Worm (Caenorhabditis elegans) whole organism, late embryonic: Measurements from ENCODE around the gene ZK616.61.
A peak's percentile ranks its signal among the peaks of the same experiment; 100 is the strongest.

Source experiments
- C08G9.2 ChIP-seq: sonication (generic microtip); optimal IDR thresholded peaks from 2 replicates; lab custom pipeline; 2016; ENCODE audit warnings: mild to moderate bottlenecking, missing genetic modification characterization, moderate library complexity, missing compliant biosample characterization
- F13H6.1 ChIP-seq: sonication (generic microtip); optimal IDR thresholded peaks from 2 replicates; lab custom pipeline; 2016; ENCODE audit warnings: missing genetic modification characterization, missing compliant biosample characterization
- K02D7.2 ChIP-seq: sonication (generic microtip); optimal IDR thresholded peaks from 2 replicates; lab custom pipeline; 2017; ENCODE audit warnings: mild to moderate bottlenecking, missing genetic modification characterization, missing compliant biosample characterization
- K09A11.1 ChIP-seq: sonication (generic microtip); optimal IDR thresholded peaks from 2 replicates; lab custom pipeline; 2017; ENCODE audit warnings: antibody characterized with exemption, mild to moderate bottlenecking, missing genetic modification characterization, missing compliant biosample characterization; ENCODE audit not compliant: insufficient read depth
- T23F11.4 ChIP-seq: fragments of 200-800 bp; sonication (Bioruptor generic); optimal IDR thresholded peaks from 2 replicates; lab custom pipeline; 2018; ENCODE audit warnings: mild to moderate bottlenecking, missing genetic modification characterization, missing compliant biosample characterization
- ahr-1 ChIP-seq: sonication (generic microtip); optimal IDR thresholded peaks from 2 replicates; lab custom pipeline; 2016; ENCODE audit warnings: missing genetic modification characterization, missing compliant biosample characterization
- ama-1 ChIP-seq: fragments of 150-350 bp; optimal IDR thresholded peaks from 2 replicates; lab custom pipeline; 2014
- ceh-14 ChIP-seq: sonication (generic microtip); optimal IDR thresholded peaks from 2 replicates; lab custom pipeline; 2016; ENCODE audit warnings: missing genotype, missing genetic modification characterization, missing compliant biosample characterization
- ceh-18 ChIP-seq: sonication (generic microtip); optimal IDR thresholded peaks from 2 replicates; lab custom pipeline; 2016; ENCODE audit warnings: missing genetic modification characterization, missing compliant biosample characterization
- ceh-22 ChIP-seq: sonication (generic microtip); optimal IDR thresholded peaks from 2 replicates; lab custom pipeline; 2017; ENCODE audit warnings: missing biosample characterization, missing genetic modification characterization
- ceh-30 ChIP-seq: fragments of 150-350 bp; optimal IDR thresholded peaks from 2 replicates; lab custom pipeline; 2014; ENCODE audit warnings: missing biosample characterization, missing genetic modification characterization
- ceh-31 ChIP-seq: sonication (generic microtip); optimal IDR thresholded peaks from 2 replicates; lab custom pipeline; 2016; ENCODE audit warnings: missing genetic modification characterization, missing compliant biosample characterization
- ceh-34 ChIP-seq: sonication (generic microtip); optimal IDR thresholded peaks from 2 replicates; lab custom pipeline; 2016; ENCODE audit warnings: mild to moderate bottlenecking, missing genetic modification characterization, missing compliant biosample characterization
- ceh-48 ChIP-seq: sonication (generic microtip); optimal IDR thresholded peaks from 2 replicates; lab custom pipeline; 2016; ENCODE audit warnings: missing genetic modification characterization, inconsistent platforms, missing compliant biosample characterization
- ceh-6 ChIP-seq: fragments of 200-800 bp; sonication (Bioruptor generic); optimal IDR thresholded peaks from 2 replicates; lab custom pipeline; 2018; ENCODE audit warnings: mild to moderate bottlenecking, missing genetic modification characterization, missing compliant biosample characterization
- dmd-4 ChIP-seq: sonication (generic microtip); optimal IDR thresholded peaks from 2 replicates; lab custom pipeline; 2016; ENCODE audit warnings: borderline replicate concordance, missing genetic modification characterization, missing compliant biosample characterization
- elt-2 ChIP-seq: sonication (generic microtip); optimal IDR thresholded peaks from 2 replicates; lab custom pipeline; 2016; ENCODE audit warnings: missing genetic modification reagents, missing genetic modification characterization, missing compliant biosample characterization
- ets-4 ChIP-seq: sonication (generic microtip); optimal IDR thresholded peaks from 2 replicates; lab custom pipeline; 2016; ENCODE audit warnings: missing genetic modification characterization, missing compliant biosample characterization
- fax-1 ChIP-seq: sonication (generic microtip); optimal IDR thresholded peaks from 2 replicates; lab custom pipeline; 2016; ENCODE audit warnings: missing genotype, missing genetic modification characterization, missing compliant biosample characterization
- fkh-6 ChIP-seq: sonication (generic microtip); optimal IDR thresholded peaks from 2 replicates; lab custom pipeline; 2016; ENCODE audit warnings: missing genetic modification characterization, missing compliant biosample characterization
- gmeb-2 ChIP-seq: sonication (generic microtip); optimal IDR thresholded peaks from 2 replicates; lab custom pipeline; 2016; ENCODE audit warnings: missing genetic modification characterization, inconsistent platforms, missing compliant biosample characterization
- hlh-13 ChIP-seq: fragments of 200-800 bp; sonication (Bioruptor generic); optimal IDR thresholded peaks from 2 replicates; lab custom pipeline; 2018; ENCODE audit warnings: mild to moderate bottlenecking, missing genetic modification characterization, missing compliant biosample characterization
- hlh-15 ChIP-seq: sonication (generic microtip); optimal IDR thresholded peaks from 2 replicates; lab custom pipeline; 2016; ENCODE audit warnings: missing genetic modification characterization, missing compliant biosample characterization
- hlh-30 ChIP-seq: sonication (generic microtip); optimal IDR thresholded peaks from 2 replicates; lab custom pipeline; 2017; ENCODE audit warnings: antibody characterized with exemption, missing genetic modification characterization, missing compliant biosample characterization; ENCODE audit not compliant: insufficient read depth
- hlh-6 ChIP-seq: sonication (generic microtip); optimal IDR thresholded peaks from 2 replicates; lab custom pipeline; 2016; ENCODE audit warnings: missing genotype, missing genetic modification characterization, missing compliant biosample characterization
- lim-6 ChIP-seq: sonication (generic microtip); optimal IDR thresholded peaks from 2 replicates; lab custom pipeline; 2016; ENCODE audit warnings: missing genetic modification characterization, missing compliant biosample characterization
- nfya-1 ChIP-seq: sonication (generic microtip); optimal IDR thresholded peaks from 2 replicates; lab custom pipeline; 2017; ENCODE audit warnings: missing genetic modification characterization, mild to moderate bottlenecking, missing compliant biosample characterization, antibody characterized with exemption, moderate library complexity
- nhr-232 ChIP-seq: sonication (generic microtip); optimal IDR thresholded peaks from 2 replicates; lab custom pipeline; 2016; ENCODE audit warnings: missing genetic modification characterization, missing compliant biosample characterization
- npax-4 ChIP-seq: sonication (generic microtip); optimal IDR thresholded peaks from 2 replicates; lab custom pipeline; 2016; ENCODE audit warnings: missing genetic modification characterization, missing compliant biosample characterization
- odd-2 ChIP-seq: sonication (generic microtip); optimal IDR thresholded peaks from 2 replicates; lab custom pipeline; 2017; ENCODE audit warnings: antibody characterized with exemption, mild to moderate bottlenecking, missing genetic modification characterization, missing compliant biosample characterization
- pat-9 ChIP-seq: fragments of 200-800 bp; sonication (Bioruptor generic); optimal IDR thresholded peaks from 2 replicates; lab custom pipeline; 2018; ENCODE audit warnings: mild to moderate bottlenecking, missing genetic modification characterization, moderate library complexity, missing compliant biosample characterization
- pax-1 ChIP-seq: fragments of 150-350 bp; optimal IDR thresholded peaks from 2 replicates; lab custom pipeline; 2014; ENCODE audit warnings: missing biosample characterization, missing genetic modification characterization
- sdc-2 ChIP-seq: sonication (generic microtip); optimal IDR thresholded peaks from 2 replicates; lab custom pipeline; 2016; ENCODE audit warnings: missing genotype, missing genetic modification characterization, missing compliant biosample characterization
- sox-2 ChIP-seq: fragments of 200-800 bp; sonication (Bioruptor generic); IDR thresholded peaks from 2 replicates; pipeline ENCODE4 v1.3.6; 2022; ENCODE audit warnings: missing genetic modification reagents, missing genetic modification characterization, missing compliant biosample characterization
- sox-4 ChIP-seq: sonication (generic microtip); optimal IDR thresholded peaks from 2 replicates; lab custom pipeline; 2017; ENCODE audit warnings: mild to moderate bottlenecking, missing genetic modification characterization, inconsistent platforms, missing compliant biosample characterization
- syd-9 ChIP-seq: sonication (generic microtip); optimal IDR thresholded peaks from 2 replicates; lab custom pipeline; 2016; ENCODE audit warnings: mild to moderate bottlenecking, missing genetic modification characterization, moderate library complexity, missing compliant biosample characterization
- tbx-2 ChIP-seq: sonication (generic microtip); optimal IDR thresholded peaks from 2 replicates; lab custom pipeline; 2016; ENCODE audit warnings: missing genetic modification characterization, missing compliant biosample characterization
- unc-42 ChIP-seq: sonication (generic microtip); optimal IDR thresholded peaks from 2 replicates; lab custom pipeline; 2016; ENCODE audit warnings: missing genotype, missing genetic modification characterization, missing compliant biosample characterization
- unc-86 ChIP-seq: sonication (generic microtip); optimal IDR thresholded peaks from 2 replicates; lab custom pipeline; 2016; ENCODE audit warnings: missing genetic modification characterization, missing compliant biosample characterization
- zip-5 ChIP-seq: sonication (generic microtip); optimal IDR thresholded peaks from 2 replicates; lab custom pipeline; 2016; ENCODE audit warnings: missing genetic modification characterization, missing compliant biosample characterization

The ZK616.61 gene

ce11 chrIV:5385020-5385419, 20.4 kb upstream of the ZK616.61 start, which contains the start of gene F41H10.12:
TSS of gene F41H10.12 (plus strand) at chrIV:5385320.
- TF ChIP-seq tbx-2 (no peak), zip-5 (tag; lab: Kevin White, UChicago) (no peak)

ce11 chrIV:5388477-5389065, 16.9 kb upstream of the ZK616.61 start, which contains the start of gene elo-6:
TSS of gene elo-6 (minus strand) at chrIV:5388559.
- TF ChIP-seq ceh-14 (tag; lab: Kevin White, UChicago) (no peak), ceh-18 (no peak), pax-1 (tag; lab: Kevin White, UChicago) (peak; percentile 7), nhr-232 (tag; lab: Kevin White, UChicago) (no peak)

ce11 chrIV:5389951-5390350, 15.5 kb upstream of the ZK616.61 start:
- TF ChIP-seq ceh-6 (GFP tag; lab: Kevin White, UChicago) (no peak), zip-5 (tag; lab: Kevin White, UChicago) (no peak), F13H6.1 (tag; lab: Kevin White, UChicago) (no peak), sdc-2 (tag; lab: Kevin White, UChicago) (no peak), T23F11.4 (no peak), ahr-1 (tag; lab: Kevin White, UChicago) (no peak), K02D7.2 (no peak), hlh-6 (tag; lab: Kevin White, UChicago) (no peak), ceh-31 (no peak), ceh-22 (tag; lab: Kevin White, UChicago) (no peak), hlh-15 (tag; lab: Kevin White, UChicago) (no peak), sox-2 (GFP tag; lab: Robert Waterston, UW) (no peak), fkh-6 (no peak), hlh-13 (GFP tag; lab: Kevin White, UChicago) (no peak), gmeb-2 (no peak), dmd-4 (tag; lab: Kevin White, UChicago) (no peak), syd-9 (tag; lab: Kevin White, UChicago) (no peak), hlh-30 (tag; lab: Kevin White, UChicago) (no peak), ets-4 (tag; lab: Kevin White, UChicago) (no peak), sox-4 (tag; lab: Kevin White, UChicago) (no peak)

ce11 chrIV:5391507-5392057, 13.9 kb upstream of the ZK616.61 start, which contains the start of the genes htp-1 and ZK616.5:
TSS of gene htp-1 (minus strand) at chrIV:5391557.
TSS of gene ZK616.5 (plus strand) at chrIV:5391929.
- no peak for TF ChIP-seq pat-9 (tag; lab: Kevin White, UChicago)
- no peak for TF ChIP-seq pax-1 (tag; lab: Kevin White, UChicago)
- TF ChIP-seq unc-86 (tag; lab: Kevin White, UChicago): no peak
- TF ChIP-seq, all 69 proteins: peak for 0

ce11 chrIV:5393566-5393965, 11.9 kb upstream of the ZK616.61 start:
- no peak for TF ChIP-seq odd-2 (tag; lab: Kevin White, UChicago)
- no peak for TF ChIP-seq ama-1
- no peak for TF ChIP-seq lim-6 (tag; lab: Kevin White, UChicago)
- no peak for TF ChIP-seq sox-2 (GFP tag; lab: Robert Waterston, UW)
- no peak for TF ChIP-seq gmeb-2
- TF ChIP-seq pat-9 (tag; lab: Kevin White, UChicago): no peak

ce11 chrIV:5394687-5395086, 10.8 kb upstream of the ZK616.61 start, which contains the start of the genes perm-3 and swsn-6:
TSS of gene perm-3 (minus strand) at chrIV:5394804.
TSS of gene swsn-6 (plus strand) at chrIV:5395033.
- TF ChIP-seq fax-1 (tag; lab: Kevin White, UChicago): no peak
- TF ChIP-seq sox-2 (GFP tag; lab: Robert Waterston, UW): no peak
- peak; percentile 41 for TF ChIP-seq ceh-34
- peak; percentile 91 for TF ChIP-seq ceh-48 (tag; lab: Kevin White, UChicago)
- peak; percentile 41 for TF ChIP-seq elt-2 (tag; lab: Kevin White, UChicago)
- TF ChIP-seq nfya-1 (tag; lab: Kevin White, UChicago): peak; percentile 35
- no peak for TF ChIP-seq C08G9.2 (tag; lab: Kevin White, UChicago)
- no peak for TF ChIP-seq gmeb-2
- peak; percentile 30 for TF ChIP-seq tbx-2
- TF ChIP-seq npax-4: no peak
- peak; percentile 46 for TF ChIP-seq unc-42 (tag; lab: Kevin White, UChicago)
- peak; percentile 41 for TF ChIP-seq K09A11.1 (tag; lab: Kevin White, UChicago)
- peak; percentile 30 for TF ChIP-seq ceh-31
- TF ChIP-seq ceh-18: peak; percentile 19
- TF ChIP-seq ceh-30 (tag; lab: Kevin White, UChicago): peak; percentile 22
- TF ChIP-seq ceh-14 (tag; lab: Kevin White, UChicago): peak; percentile 19
- TF ChIP-seq pax-1 (tag; lab: Kevin White, UChicago): no peak
- TF ChIP-seq unc-86 (tag; lab: Kevin White, UChicago): peak; percentile 9
